Fruit fly (Drosophila melanogaster) whole organism: Measurements from ENCODE around the gene CG10469.

Source experiments
- EcR ChIP-seq, 2 experiments: fragments of >200 bp; optimal IDR thresholded peaks; 2 replicates each; lab custom pipeline; 2017; ENCODE audit warnings: missing biosample characterization in 2 of 2, missing genetic modification characterization in 2 of 2, missing genetic modification reagents in 2 of 2
- psq ChIP-seq: fragments of >200 bp; optimal IDR thresholded peaks from 2 replicates; lab custom pipeline; 2017
- usp ChIP-seq: fragments of >200 bp; optimal IDR thresholded peaks from 2 replicates; lab custom pipeline; 2017; ENCODE audit warnings: missing biosample characterization, missing genetic modification characterization, mixed read lengths

DNA sequence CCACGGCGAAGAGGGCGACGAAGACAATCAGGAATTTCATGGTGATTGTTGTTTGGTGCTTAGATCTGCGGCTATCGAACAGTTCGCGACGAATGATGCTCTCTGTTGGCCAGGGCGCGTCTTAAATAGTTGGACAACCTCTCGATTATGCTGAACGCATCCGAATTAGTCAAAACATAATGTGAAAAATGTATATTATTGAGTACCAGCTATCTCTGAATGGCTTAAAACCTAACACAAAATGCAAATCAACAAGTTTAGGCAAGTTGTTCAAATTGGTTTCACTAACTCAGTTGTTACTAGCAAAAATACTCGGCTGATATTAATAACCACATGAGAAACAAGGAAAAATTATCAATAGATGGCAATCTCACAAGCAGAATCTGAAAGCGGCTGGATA lies 42.1 kb upstream of the CG10469 start, which contains the start of gene Lcp65Ag1:
- TF ChIP-seq EcR (GFP tag; optimal IDR thresholded peaks at IDR 0.05; lab: Kevin White, UChicago) (no peak), psq (lab: Kevin White, UChicago) (no peak), usp (no peak)
